Worm (Caenorhabditis elegans): ENCODE results near the gene C50E10.1.

DNA sequence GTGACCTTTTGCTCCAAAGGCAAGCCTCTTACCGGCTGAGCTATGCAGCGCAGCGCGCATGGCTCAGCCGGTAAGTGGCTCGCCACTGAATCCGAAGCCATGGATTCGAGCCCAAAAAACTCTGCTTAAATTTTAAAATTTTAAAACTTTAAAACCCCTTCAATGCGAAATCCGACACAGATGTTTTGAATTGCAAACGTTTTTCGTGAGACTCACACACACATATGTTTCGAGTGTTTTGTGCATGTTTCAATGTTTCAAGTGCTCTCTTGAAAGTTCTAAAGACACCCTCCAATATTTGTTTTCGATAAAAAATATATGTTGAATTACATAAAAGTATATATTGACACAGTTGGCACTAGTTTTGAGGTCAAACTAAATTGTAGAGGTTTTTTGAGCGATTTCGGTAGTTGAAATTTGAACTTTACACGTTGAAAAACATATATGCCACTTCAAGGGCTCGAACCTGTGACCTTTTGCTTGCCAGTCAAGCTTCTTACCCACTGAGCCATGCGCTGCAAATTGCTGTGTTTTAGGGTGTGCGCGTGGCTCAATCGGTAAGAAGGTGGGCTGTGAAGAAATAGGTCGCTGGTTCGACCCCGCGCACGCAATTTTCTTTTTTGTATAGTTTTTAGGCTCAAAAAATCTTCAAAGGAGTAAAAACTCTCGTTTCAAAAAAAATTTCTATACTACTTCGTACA lies 44.2 kb upstream of the C50E10.1 start:
- TF ChIP-seq elt-3 (tag; optimal IDR thresholded peaks at IDR 0.05) (no peak), unc-98 (GFP tag; IDR thresholded peaks at IDR 0.05) (no peak), lin-15B (tag; optimal IDR thresholded peaks at IDR 0.05) (no peak), snpc-4 (tag; optimal IDR thresholded peaks at IDR 0.05) (no peak)

Measured in whole organism, L1 larva.